Worm (Caenorhabditis elegans) whole organism, L1 larva: ENCODE measurements around the gene F20A1.6.
A peak's percentile ranks its signal among the peaks of the same experiment; 100 is the strongest.

ENCODE experiments used
- C04F5.9 ChIP-seq: sonication (generic microtip); optimal IDR thresholded peaks from 2 replicates; lab custom pipeline; 2016; ENCODE audit warnings: missing genetic modification characterization, missing compliant biosample characterization
- Y116A8C.19 ChIP-seq: sonication (generic microtip); optimal IDR thresholded peaks from 2 replicates; lab custom pipeline; 2016; ENCODE audit warnings: missing compliant biosample characterization, missing genetic modification characterization, borderline replicate concordance
- alr-1 ChIP-seq: fragments of 200-800 bp; sonication (Bioruptor generic); optimal IDR thresholded peaks from 2 replicates; lab custom pipeline; 2018; ENCODE audit warnings: borderline replicate concordance, mild to moderate bottlenecking, missing genetic modification characterization, missing compliant biosample characterization
- blmp-1 ChIP-seq: fragments of 150-350 bp; optimal IDR thresholded peaks from 2 replicates; lab custom pipeline; 2014; ENCODE audit warnings: missing biosample characterization, missing genetic modification characterization
- ceh-63 ChIP-seq: fragments of 200-800 bp; sonication (Bioruptor generic); optimal IDR thresholded peaks from 2 replicates; lab custom pipeline; 2018; ENCODE audit warnings: mild to moderate bottlenecking, missing genetic modification characterization, missing compliant biosample characterization
- efl-1 ChIP-seq, 4 experiments: fragments of 150-350 bp; optimal IDR thresholded peaks in 3 of 4; peaks in 1 of 4; 1 replicate in 1 of 4; 2 replicates in 3 of 4; lab custom pipeline; 2014; ENCODE audit warnings: missing biosample characterization in 2 of 4, missing genetic modification characterization in 2 of 4, missing genetic modification reagents in 2 of 4
- efl-3 ChIP-seq: fragments of 200-800 bp; sonication (Bioruptor generic); optimal IDR thresholded peaks from 2 replicates; lab custom pipeline; 2018; ENCODE audit warnings: mild to moderate bottlenecking, missing genetic modification characterization, missing compliant biosample characterization
- elt-2 ChIP-seq: sonication (generic microtip); optimal IDR thresholded peaks from 2 replicates; lab custom pipeline; 2016; ENCODE audit warnings: missing genetic modification characterization, mild to moderate bottlenecking, inconsistent platforms, missing compliant biosample characterization, missing genetic modification reagents
- elt-3 ChIP-seq, 6 experiments: fragments of 150-350 bp in 1 of 6; sonication (generic microtip); optimal IDR thresholded peaks; 2 replicates each; lab custom pipeline; 2017 to 2018; ENCODE audit warnings: missing biosample characterization in 6 of 6, missing genetic modification characterization in 6 of 6, inconsistent platforms in 1 of 6
- ets-5 ChIP-seq: fragments of 200-800 bp; sonication (Bioruptor generic); IDR thresholded peaks from 2 replicates; pipeline ENCODE4 v1.3.6; 2022; ENCODE audit warnings: missing genetic modification characterization, missing compliant biosample characterization
- fkh-10 ChIP-seq: sonication (generic microtip); optimal IDR thresholded peaks from 2 replicates; lab custom pipeline; 2017; ENCODE audit warnings: missing biosample characterization, missing genetic modification reagents, missing genetic modification characterization
- fkh-4 ChIP-seq: sonication (generic microtip); optimal IDR thresholded peaks from 2 replicates; lab custom pipeline; 2016; ENCODE audit warnings: missing compliant biosample characterization, missing genetic modification characterization, borderline replicate concordance
- hlh-4 ChIP-seq: sonication (generic microtip); optimal IDR thresholded peaks from 2 replicates; lab custom pipeline; 2016; ENCODE audit warnings: mild to moderate bottlenecking, missing genetic modification characterization, missing compliant biosample characterization
- irx-1 ChIP-seq: sonication (generic microtip); optimal IDR thresholded peaks from 2 replicates; lab custom pipeline; 2016; ENCODE audit warnings: missing genetic modification characterization, missing compliant biosample characterization
- isw-1 ChIP-seq: fragments of 200-800 bp; sonication (Bioruptor generic); IDR thresholded peaks from 2 replicates; pipeline ENCODE4 v1.3.6; 2022; ENCODE audit warnings: missing genetic modification characterization, missing compliant biosample characterization
- lin-13 ChIP-seq: fragments of 150-350 bp; optimal IDR thresholded peaks from 2 replicates; lab custom pipeline; 2014; ENCODE audit warnings: missing biosample characterization, missing genetic modification reagents, missing genetic modification characterization
- lin-14 ChIP-seq: fragments of 200-800 bp; sonication (Bioruptor generic); optimal IDR thresholded peaks from 2 replicates; lab custom pipeline; 2018; ENCODE audit warnings: mild to moderate bottlenecking, missing genetic modification characterization, moderate library complexity, missing compliant biosample characterization
- lin-35 ChIP-seq, 2 experiments: fragments of 150-350 bp; optimal IDR thresholded peaks; 2 replicates each; lab custom pipeline; 2014; ENCODE audit warnings: missing biosample characterization in 2 of 2, missing genetic modification characterization in 2 of 2, missing genetic modification reagents in 2 of 2
- lin-39 ChIP-seq: fragments of 150-350 bp; optimal IDR thresholded peaks from 2 replicates; lab custom pipeline; 2014; ENCODE audit warnings: missing biosample characterization, missing genetic modification reagents, missing genetic modification characterization
- lir-3 ChIP-seq: sonication (generic microtip); optimal IDR thresholded peaks from 2 replicates; lab custom pipeline; 2016; ENCODE audit warnings: mild to moderate bottlenecking, missing genetic modification characterization, moderate library complexity, missing compliant biosample characterization; ENCODE audit not compliant: poor library complexity
- lsy-2 ChIP-seq, 2 experiments: fragments of 150-350 bp; optimal IDR thresholded peaks; 2 replicates each; lab custom pipeline; 2014; ENCODE audit warnings: missing biosample characterization in 2 of 2, missing genetic modification characterization in 2 of 2
- mab-9 ChIP-seq: fragments of 200-800 bp; sonication (Bioruptor generic); IDR thresholded peaks from 2 replicates; pipeline ENCODE4 v1.3.6; 2022; ENCODE audit warnings: missing genetic modification reagents, missing genetic modification characterization, missing compliant biosample characterization
- mdl-1 ChIP-seq, 2 experiments: fragments of 150-350 bp; optimal IDR thresholded peaks; 2 replicates each; lab custom pipeline; 2014 to 2017; ENCODE audit warnings: missing biosample characterization in 2 of 2, missing genetic modification characterization in 2 of 2, inconsistent platforms in 1 of 2
- mep-1 ChIP-seq: fragments of 150-350 bp; optimal IDR thresholded peaks from 2 replicates; lab custom pipeline; 2014; ENCODE audit warnings: missing biosample characterization, missing genetic modification characterization
- nhr-19 ChIP-seq: fragments of 200-800 bp; sonication (Bioruptor generic); conservative IDR thresholded peaks from 2 replicates; pipeline ENCODE4 v1.3.6; 2022; ENCODE audit warnings: missing genetic modification characterization, missing compliant biosample characterization
- nhr-20 ChIP-seq: sonication (generic microtip); optimal IDR thresholded peaks from 2 replicates; lab custom pipeline; 2016; ENCODE audit warnings: mild to moderate bottlenecking, missing genetic modification characterization, missing compliant biosample characterization
- nhr-237 ChIP-seq: fragments of 150-350 bp; optimal IDR thresholded peaks from 2 replicates; lab custom pipeline; 2014; ENCODE audit warnings: missing biosample characterization, missing genetic modification characterization
- nhr-71 ChIP-seq: sonication (generic microtip); optimal IDR thresholded peaks from 2 replicates; lab custom pipeline; 2016; ENCODE audit warnings: mild to moderate bottlenecking, missing genetic modification characterization, moderate library complexity, missing compliant biosample characterization
- nhr-76 ChIP-seq: sonication (generic microtip); optimal IDR thresholded peaks from 2 replicates; lab custom pipeline; 2017; ENCODE audit warnings: missing biosample characterization, missing genetic modification characterization
- nhr-85 ChIP-seq: sonication (generic microtip); peaks from one replicate; lab custom pipeline; 2016; ENCODE audit warnings: missing genetic modification characterization, inconsistent platforms, missing compliant biosample characterization
- skn-1 ChIP-seq: fragments of 150-350 bp; optimal IDR thresholded peaks from 2 replicates; lab custom pipeline; 2014; ENCODE audit warnings: missing biosample characterization, missing genetic modification characterization
- snu-23 ChIP-seq: sonication (generic microtip); optimal IDR thresholded peaks from 2 replicates; lab custom pipeline; 2016; ENCODE audit warnings: missing genetic modification characterization, missing compliant biosample characterization
- swsn-7 ChIP-seq: sonication (generic microtip); optimal IDR thresholded peaks from 2 replicates; lab custom pipeline; 2016; ENCODE audit warnings: missing genetic modification characterization, missing compliant biosample characterization
- tbx-2 ChIP-seq: sonication (generic microtip); optimal IDR thresholded peaks from 2 replicates; lab custom pipeline; 2016; ENCODE audit warnings: missing genetic modification characterization, missing compliant biosample characterization
- unc-130 ChIP-seq: fragments of 150-350 bp; optimal IDR thresholded peaks from 2 replicates; lab custom pipeline; 2017; ENCODE audit warnings: missing biosample characterization, missing genetic modification characterization, inconsistent platforms
- unc-30 ChIP-seq: sonication (generic microtip); optimal IDR thresholded peaks from 2 replicates; lab custom pipeline; 2017; ENCODE audit warnings: missing biosample characterization, missing genetic modification characterization
- unc-62 ChIP-seq: fragments of 150-350 bp; optimal IDR thresholded peaks from 2 replicates; lab custom pipeline; 2014; ENCODE audit warnings: missing biosample characterization, missing genetic modification reagents, missing genetic modification characterization
- unc-86 ChIP-seq: sonication (generic microtip); optimal IDR thresholded peaks from 2 replicates; lab custom pipeline; 2016; ENCODE audit warnings: missing genetic modification characterization, missing compliant biosample characterization
- unc-98 ChIP-seq: fragments of 200-800 bp; sonication (Bioruptor generic); IDR thresholded peaks from 2 replicates; pipeline ENCODE4 v1.3.6; 2022; ENCODE audit warnings: missing genetic modification characterization, missing compliant biosample characterization
- vab-15 ChIP-seq: sonication (generic microtip); optimal IDR thresholded peaks from 2 replicates; lab custom pipeline; 2017; ENCODE audit warnings: missing genotype, mild to moderate bottlenecking, missing genetic modification characterization, missing compliant biosample characterization
- xbp-1 ChIP-seq: sonication (generic microtip); optimal IDR thresholded peaks from 2 replicates; lab custom pipeline; 2016; ENCODE audit warnings: missing genetic modification characterization, missing compliant biosample characterization

Gene F20A1.6

DNA sequence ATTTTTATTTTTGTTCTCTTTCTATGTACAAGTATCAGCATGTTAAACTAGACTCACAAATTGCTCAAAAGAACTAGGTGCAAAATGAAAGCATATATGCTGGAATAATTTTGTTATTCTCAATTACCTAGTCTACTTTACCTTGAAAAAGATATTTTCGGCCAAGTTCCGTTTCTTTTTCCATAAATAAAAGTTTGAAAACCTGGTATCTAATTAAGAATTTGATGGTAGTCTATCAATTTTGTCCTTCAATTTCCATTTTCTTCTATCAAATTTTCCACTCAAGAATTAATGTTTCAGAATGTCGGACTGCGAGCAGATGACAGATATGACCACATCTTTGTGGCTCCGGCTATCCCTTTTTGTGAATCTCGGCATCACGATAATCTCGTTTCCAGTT lies 23.1 kb downstream of the F20A1.6 start, which contains the start of gene srab-4:
TSS of gene srab-4 (plus strand) at position 301 of the 400 bp plus-strand sequence.
- TF ChIP-seq fkh-10 (GFP tag; lab: Kevin White, UChicago) (no peak), unc-30 (tag; lab: Kevin White, UChicago) (no peak), Y116A8C.19 (no peak), blmp-1 (tag; lab: Kevin White, UChicago) (no peak), vab-15 (tag; lab: Kevin White, UChicago) (no peak), elt-2 (no peak), lin-39 (tag; lab: Kevin White, UChicago) (no peak), lin-14 (no peak), C04F5.9 (tag; lab: Kevin White, UChicago) (no peak), nhr-237 (tag; lab: Kevin White, UChicago) (no peak), lsy-2 (tag; optimal IDR thresholded peaks at IDR 0.05; lab: Kevin White, UChicago) (no peak), unc-62 (GFP tag; lab: Kevin White, UChicago) (no peak), unc-130 (tag; lab: Kevin White, UChicago) (no peak)
- TF ChIP-seq, all 84 proteins: peak for 0

DNA sequence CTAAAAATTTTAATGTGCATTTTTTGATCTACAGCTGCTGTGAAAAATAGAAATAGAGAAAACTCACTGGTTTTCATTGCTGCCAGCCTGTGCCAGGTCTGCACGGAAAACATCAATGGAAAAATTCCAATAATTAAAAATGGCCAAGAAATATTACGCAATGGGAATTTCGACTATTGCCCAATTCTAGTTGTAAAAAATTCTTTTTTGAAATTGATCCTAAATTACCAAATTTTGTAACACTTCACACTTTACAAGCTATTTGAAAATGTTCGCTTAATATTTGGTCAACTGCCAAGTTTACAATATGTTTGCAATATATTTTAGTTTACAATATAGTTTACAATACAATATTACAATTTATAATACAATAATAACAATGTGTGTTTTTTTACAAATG lies 26.2 kb downstream of the F20A1.6 start:
- TF ChIP-seq efl-3 (no peak), unc-30 (tag; lab: Kevin White, UChicago) (no peak), ceh-63 (no peak), efl-1 (optimal IDR thresholded peaks at IDR 0.05; lab: Kevin White, UChicago) (no peak), efl-1 (GFP tag; optimal IDR thresholded peaks at IDR 0.05 in 1 of 2; lab: Kevin White, UChicago) (peak in 1 of 2 experiments; percentile 75), unc-62 (GFP tag; lab: Kevin White, UChicago) (no peak), elt-2 (peak; percentile 1), irx-1 (tag; lab: Kevin White, UChicago) (no peak), nhr-76 (tag; lab: Kevin White, UChicago) (no peak), mab-9 (GFP tag; lab: Robert Waterston, UW) (no peak), lsy-2 (tag; optimal IDR thresholded peaks at IDR 0.05; lab: Kevin White, UChicago) (no peak)

DNA sequence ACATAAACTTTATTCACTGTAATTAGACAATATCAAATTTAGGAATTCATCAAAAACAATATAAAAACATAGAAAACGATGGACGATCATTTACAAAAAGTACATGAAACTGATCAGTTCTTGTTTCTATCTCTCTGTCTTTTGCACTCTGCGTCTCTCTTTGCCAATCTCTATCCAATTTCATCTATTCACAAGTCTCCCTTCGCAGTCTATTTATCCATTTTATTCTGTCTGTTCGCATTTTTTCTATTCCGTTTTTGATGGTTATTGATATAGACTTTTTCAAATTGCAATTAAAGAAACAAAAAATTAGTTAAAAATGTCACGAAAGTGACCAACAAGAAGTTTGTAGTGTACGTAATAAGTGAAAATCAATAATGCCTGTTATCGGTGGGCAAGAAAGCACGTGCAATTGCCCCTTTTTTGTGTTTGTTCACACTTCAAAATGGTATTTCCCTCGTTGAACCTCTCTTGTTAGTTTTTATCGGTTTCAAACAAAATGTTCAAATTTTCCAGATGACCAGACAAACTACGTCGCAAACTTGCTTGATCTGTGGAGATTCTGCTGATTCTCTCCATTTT lies 28.6 kb downstream of the F20A1.6 start, which contains the start of gene nhr-42:
TSS of gene nhr-42 (plus strand) at position 517 of the 582 bp plus-strand sequence.
- TF ChIP-seq alr-1 (tag; lab: Kevin White, UChicago) (no peak), mep-1 (tag; lab: Kevin White, UChicago) (peak; percentile 22), lin-14 (peak; percentile 68), tbx-2 (tag; lab: Kevin White, UChicago) (peak; percentile 62), lsy-2 (tag; optimal IDR thresholded peaks at IDR 0.05; lab: Kevin White, UChicago) (peak in 1 of 2 experiments; percentile 21), isw-1 (GFP tag; lab: Robert Waterston, UW) (no peak), elt-2 (peak; percentile 55), elt-3 (tag; optimal IDR thresholded peaks at IDR 0.05; lab: Kevin White, UChicago) (peak in 2 of 6 experiments; percentile 4 to 35), nhr-237 (tag; lab: Kevin White, UChicago) (peak; percentile 17), fkh-4 (tag; lab: Kevin White, UChicago) (no peak), blmp-1 (tag; lab: Kevin White, UChicago) (peak; percentile 41), skn-1 (tag; lab: Kevin White, UChicago) (peak; percentile 2), nhr-85 (tag; lab: Kevin White, UChicago) (peak; percentile 84), hlh-4 (tag; lab: Kevin White, UChicago) (no peak), efl-1 (optimal IDR thresholded peaks at IDR 0.05; lab: Kevin White, UChicago) (peak; percentile 2 to 3), efl-1 (GFP tag; optimal IDR thresholded peaks at IDR 0.05 in 1 of 2; lab: Kevin White, UChicago) (peak; percentile 1 to 77), xbp-1 (tag; lab: Kevin White, UChicago) (no peak), nhr-71 (tag; lab: Kevin White, UChicago) (peak; percentile 50), mdl-1 (tag; optimal IDR thresholded peaks at IDR 0.05; lab: Kevin White, UChicago) (peak in 1 of 2 experiments; percentile 58), unc-86 (tag; lab: Kevin White, UChicago) (no peak), C04F5.9 (tag; lab: Kevin White, UChicago) (no peak), nhr-20 (tag; lab: Kevin White, UChicago) (peak; percentile 68), snu-23 (GFP tag; lab: Kevin White, UChicago) (peak; percentile 50), irx-1 (tag; lab: Kevin White, UChicago) (peak; percentile 8), nhr-19 (peak; percentile 29; the same call in 1 of the 2 replicates), ets-5 (GFP tag; lab: Robert Waterston, UW) (no peak), fkh-10 (GFP tag; lab: Kevin White, UChicago) (no peak), swsn-7 (tag; lab: Kevin White, UChicago) (peak; percentile 17), lin-13 (GFP tag; lab: Kevin White, UChicago) (no peak), unc-98 (GFP tag; lab: Robert Waterston, UW) (no peak), lir-3 (no peak), lin-35 (GFP tag; optimal IDR thresholded peaks at IDR 0.05; lab: Kevin White, UChicago) (peak in 1 of 2 experiments; percentile 18)
